Fruit fly (Drosophila melanogaster) whole organism, wandering third instar larva: ENCODE data around the gene CG15449.

Experiments used
- Dfd ChIP-seq: fragments of >200 bp; optimal IDR thresholded peaks from 2 replicates; lab custom pipeline; 2017; ENCODE audit warnings: missing biosample characterization, missing genetic modification characterization
- Dif ChIP-seq: fragments of 200-275, 200-300 bp; sonication (Bioruptor generic); optimal IDR thresholded peaks from 2 replicates; lab custom pipeline; 2018; ENCODE audit warnings: missing biosample characterization, missing genetic modification characterization; ENCODE audit not compliant: partially characterized antibody
- Hr78 ChIP-seq: fragments of >200 bp; optimal IDR thresholded peaks from 2 replicates; lab custom pipeline; 2017; ENCODE audit warnings: missing biosample characterization, missing genetic modification characterization
- brk ChIP-seq: fragments of 200-800 bp; sonication (Bioruptor generic); optimal IDR thresholded peaks from 2 replicates; lab custom pipeline; 2016; ENCODE audit warnings: missing biosample characterization, mild to moderate bottlenecking, missing genetic modification characterization
- dmrt93B ChIP-seq: fragments of 200-800 bp; sonication (Bioruptor generic); optimal IDR thresholded peaks from 2 replicates; lab custom pipeline; 2018; ENCODE audit warnings: missing biosample characterization, mild to moderate bottlenecking, missing genetic modification characterization
- ey ChIP-seq: fragments of 200-800 bp; sonication (Bioruptor generic); optimal IDR thresholded peaks from 2 replicates; lab custom pipeline; 2016; ENCODE audit warnings: missing biosample characterization, missing genetic modification characterization
- fru ChIP-seq: fragments of 200-800 bp; sonication (Bioruptor generic); optimal IDR thresholded peaks from 3 replicates; lab custom pipeline; 2016; ENCODE audit warnings: missing biosample characterization, mild to moderate bottlenecking, missing genetic modification characterization
- pan ChIP-seq: fragments of >200 bp; optimal IDR thresholded peaks from 2 replicates; lab custom pipeline; 2017
- psq ChIP-seq: fragments of 200-800 bp; sonication (Bioruptor generic); optimal IDR thresholded peaks from 3 replicates; lab custom pipeline; 2017; ENCODE audit warnings: missing biosample characterization, mild to moderate bottlenecking, missing genetic modification characterization, moderate library complexity
- usp ChIP-seq: fragments of >200 bp; optimal IDR thresholded peaks from 2 replicates; lab custom pipeline; 2017; ENCODE audit warnings: missing biosample characterization, missing genetic modification characterization

- TF ChIP-seq brk (no peak), psq (GFP tag; lab: Kevin White, UChicago) (no peak), Dfd (no peak), ey (no peak), dmrt93B (no peak), usp (no peak), Hr78 (no peak), Dif (GFP tag; lab: Kevin White, UChicago) (no peak), fru (GFP tag; lab: Kevin White, UChicago) (no peak), pan (no peak)
Measured at dm6 chrX:21031819-21032261, 8.6 kb downstream of the CG15449 start, which contains the start of gene CG1529.
